Worm (Caenorhabditis elegans): ENCODE measurements around the gene fkh-3.

The fkh-3 gene

ce11 chrX:13419884-13420339 lies 3.3 kb downstream of the fkh-3 start, which contains the start of gene C29F7.3 (continued):
- TF ChIP-seq hlh-6 (tag; optimal IDR thresholded peaks at IDR 0.05) (peak; percentile 24), fkh-6 (tag; optimal IDR thresholded peaks at IDR 0.05) (no peak)

DNA sequence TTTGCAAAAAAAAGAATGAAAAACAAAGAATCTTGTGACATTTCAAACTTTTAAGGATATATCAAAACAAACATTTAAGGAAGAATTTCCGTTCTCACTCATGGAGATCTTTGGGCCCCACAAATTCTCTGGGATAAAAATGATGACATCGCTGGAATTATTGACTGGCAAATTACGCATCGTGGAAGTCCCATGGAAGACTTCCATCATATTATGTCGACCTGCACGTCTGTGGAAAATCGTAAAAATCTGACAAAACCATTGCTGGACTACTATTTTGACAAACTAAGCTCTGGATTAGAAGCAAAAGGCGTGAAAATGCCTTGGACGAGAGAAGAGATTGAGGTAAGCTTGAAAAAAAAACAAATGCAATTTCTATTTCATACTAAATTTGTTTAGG lies 5.8 kb downstream of the fkh-3 start:
- TF ChIP-seq hlh-8 (tag; optimal IDR thresholded peaks at IDR 0.05) (no peak), Y22D7AL.16 (tag; optimal IDR thresholded peaks at IDR 0.05) (no peak), lim-6 (tag; optimal IDR thresholded peaks at IDR 0.05) (no peak), pros-1 (tag; optimal IDR thresholded peaks at IDR 0.05) (no peak), gmeb-2 (tag; optimal IDR thresholded peaks at IDR 0.05) (no peak), ttx-3 (tag; optimal IDR thresholded peaks at IDR 0.05) (no peak), fkh-6 (tag; optimal IDR thresholded peaks at IDR 0.05) (no peak), sox-2 (GFP tag; IDR thresholded peaks at IDR 0.05) (no peak), ztf-16 (tag; optimal IDR thresholded peaks at IDR 0.05) (no peak), ceh-19 (GFP tag; optimal IDR thresholded peaks at IDR 0.05) (no peak), lin-11 (tag; optimal IDR thresholded peaks at IDR 0.05) (no peak), ceh-31 (tag; optimal IDR thresholded peaks at IDR 0.05) (no peak), tbx-2 (tag; optimal IDR thresholded peaks at IDR 0.05) (no peak), zip-5 (tag; optimal IDR thresholded peaks at IDR 0.05) (no peak), dmd-4 (tag; optimal IDR thresholded peaks at IDR 0.05; ENCODE audit: borderline replicate concordance) (no peak), hlh-15 (tag; optimal IDR thresholded peaks at IDR 0.05) (no peak), T23F11.4 (GFP tag; optimal IDR thresholded peaks at IDR 0.05) (no peak)

ce11 chrX:13415722-13416121 lies 7.5 kb downstream of the fkh-3 start, which contains the start of gene C29F7.2:
Gene C29F7.2, plus strand, starts transcription at chrX:13416078.
- no peak for TF ChIP-seq hlh-8 (tag; optimal IDR thresholded peaks at IDR 0.05)
- TF ChIP-seq elt-2 (tag; optimal IDR thresholded peaks at IDR 0.05): peak; percentile 75

ce11 chrX:13414974-13415373 lies 8.3 kb downstream of the fkh-3 start:
- peak; percentile 53 for TF ChIP-seq K02D7.2 (tag; optimal IDR thresholded peaks at IDR 0.05)
- peak; percentile 64 for TF ChIP-seq gmeb-2 (tag; optimal IDR thresholded peaks at IDR 0.05)
- no peak for TF ChIP-seq nhr-232 (tag; optimal IDR thresholded peaks at IDR 0.05)
- TF ChIP-seq pha-2 (tag; optimal IDR thresholded peaks at IDR 0.05): peak; percentile 32
- peak; percentile 37 for TF ChIP-seq hlh-13 (GFP tag; optimal IDR thresholded peaks at IDR 0.05)
- TF ChIP-seq ceh-24 (tag; optimal IDR thresholded peaks at IDR 0.05): no peak
- no peak for TF ChIP-seq ztf-16 (tag; optimal IDR thresholded peaks at IDR 0.05)
- TF ChIP-seq hlh-8 (tag; optimal IDR thresholded peaks at IDR 0.05): no peak
- TF ChIP-seq elt-4 (tag; optimal IDR thresholded peaks at IDR 0.05): no peak
- no peak for TF ChIP-seq hlh-15 (tag; optimal IDR thresholded peaks at IDR 0.05)
- no peak for TF ChIP-seq ceh-30 (tag; optimal IDR thresholded peaks at IDR 0.05)
- no peak for TF ChIP-seq lim-6 (tag; optimal IDR thresholded peaks at IDR 0.05)
- TF ChIP-seq nhr-11 (tag; optimal IDR thresholded peaks at IDR 0.05): no peak
- TF ChIP-seq ceh-2 (tag; optimal IDR thresholded peaks at IDR 0.05): peak; percentile 21
- peak; percentile 21 for TF ChIP-seq Y22D7AL.16 (tag; optimal IDR thresholded peaks at IDR 0.05)
- TF ChIP-seq C38D4.7 (GFP tag; optimal IDR thresholded peaks at IDR 0.05): peak; percentile 12
- TF ChIP-seq ttx-3 (tag; optimal IDR thresholded peaks at IDR 0.05): peak; percentile 52
- peak; percentile 26 for TF ChIP-seq ceh-34 (tag; optimal IDR thresholded peaks at IDR 0.05)
- TF ChIP-seq T23F11.4 (GFP tag; optimal IDR thresholded peaks at IDR 0.05): no peak
- peak; percentile 32 for TF ChIP-seq lin-11 (tag; optimal IDR thresholded peaks at IDR 0.05)
- TF ChIP-seq ceh-6 (GFP tag; optimal IDR thresholded peaks at IDR 0.05): peak; percentile 46
- no peak for TF ChIP-seq zip-5 (tag; optimal IDR thresholded peaks at IDR 0.05)
- TF ChIP-seq ceh-19 (GFP tag; optimal IDR thresholded peaks at IDR 0.05): peak; percentile 30
- TF ChIP-seq fax-1 (tag; optimal IDR thresholded peaks at IDR 0.05): no peak
- TF ChIP-seq ceh-31 (tag; optimal IDR thresholded peaks at IDR 0.05): no peak
- TF ChIP-seq dve-1 (tag; optimal IDR thresholded peaks at IDR 0.05): peak; percentile 65
- peak; percentile 4 for TF ChIP-seq ceh-48 (tag; optimal IDR thresholded peaks at IDR 0.05)
- no peak for TF ChIP-seq F13H6.1 (tag; optimal IDR thresholded peaks at IDR 0.05)
- TF ChIP-seq nfya-1 (tag; optimal IDR thresholded peaks at IDR 0.05): peak; percentile 21
- TF ChIP-seq tbx-2 (tag; optimal IDR thresholded peaks at IDR 0.05): peak; percentile 4
- TF ChIP-seq unc-3 (GFP tag; conservative IDR thresholded peaks at IDR 0.05): no peak
- no peak for TF ChIP-seq unc-3 (tag; optimal IDR thresholded peaks at IDR 0.05)
- no peak for TF ChIP-seq ceh-9 (tag; optimal IDR thresholded peaks at IDR 0.05)
- TF ChIP-seq unc-42 (tag; optimal IDR thresholded peaks at IDR 0.05): no peak
- TF ChIP-seq sox-2 (GFP tag; IDR thresholded peaks at IDR 0.05): no peak
- no peak for TF ChIP-seq pqm-1 (tag; optimal IDR thresholded peaks at IDR 0.05)
- no peak for TF ChIP-seq npax-4 (tag; optimal IDR thresholded peaks at IDR 0.05)
- peak; percentile 43 for TF ChIP-seq elt-2 (tag; optimal IDR thresholded peaks at IDR 0.05)
- TF ChIP-seq pag-3 (tag; optimal IDR thresholded peaks at IDR 0.05; ENCODE audit: borderline replicate concordance): no peak
- TF ChIP-seq madf-2 (tag; optimal IDR thresholded peaks at IDR 0.05): no peak
- peak; percentile 50 for TF ChIP-seq sdc-2 (tag; optimal IDR thresholded peaks at IDR 0.05)
